Worm (Caenorhabditis elegans): ENCODE results near the gene spin-3.

- TF ChIP-seq hmg-1.2 (GFP tag; IDR thresholded peaks at IDR 0.05) (no peak), rcor-1 (GFP tag; IDR thresholded peaks at IDR 0.05) (no peak), F10E7.11 (tag; optimal IDR thresholded peaks at IDR 0.05) (no peak), zim-3 (tag; optimal IDR thresholded peaks at IDR 0.05) (no peak), ama-1 (optimal IDR thresholded peaks at IDR 0.05) (no peak), ama-1 (GFP tag; optimal IDR thresholded peaks at IDR 0.05) (no peak), tbp1 (GFP tag; optimal IDR thresholded peaks at IDR 0.05) (no peak), efl-1 (GFP tag; optimal IDR thresholded peaks at IDR 0.05) (no peak), madf-3 (GFP tag; IDR thresholded peaks at IDR 0.05) (no peak), snpc-4 (GFP tag; optimal IDR thresholded peaks at IDR 0.05) (no peak), snpc-4 (tag; optimal IDR thresholded peaks at IDR 0.05) (no peak), aptf-2 (GFP tag; conservative IDR thresholded peaks at IDR 0.05) (no peak), F22D6.2 (tag; optimal IDR thresholded peaks at IDR 0.05) (no peak), him-1 (tag; optimal IDR thresholded peaks at IDR 0.05) (no peak), akir-1 (GFP tag; optimal IDR thresholded peaks at IDR 0.05) (no peak)
Observed at ce11 chrX:13084273-13084672, 45.8 kb upstream of the spin-3 start, which contains the start of gene R03G8.1.

All from whole organism, young adult.